Worm (Caenorhabditis elegans) whole organism, late embryonic: Measurements from ENCODE around the gene Y110A2AL.7.

Source experiments
- ama-1 ChIP-seq: fragments of 150-350 bp; optimal IDR thresholded peaks from 2 replicates; lab custom pipeline; 2014
- ceh-19 ChIP-seq: fragments of 200-800 bp; sonication (Bioruptor generic); optimal IDR thresholded peaks from 2 replicates; lab custom pipeline; 2018; ENCODE audit warnings: mild to moderate bottlenecking, missing genetic modification characterization, missing compliant biosample characterization
- fkh-10 ChIP-seq: fragments of 150-350 bp; optimal IDR thresholded peaks from 2 replicates; lab custom pipeline; 2014; ENCODE audit warnings: missing biosample characterization, missing genetic modification reagents, missing genetic modification characterization
- hlh-30 ChIP-seq: sonication (generic microtip); optimal IDR thresholded peaks from 2 replicates; lab custom pipeline; 2017; ENCODE audit warnings: antibody characterized with exemption, missing genetic modification characterization, missing compliant biosample characterization; ENCODE audit not compliant: insufficient read depth
- pha-4 ChIP-seq: fragments of 150-350 bp; optimal IDR thresholded peaks from 2 replicates; lab custom pipeline; 2018; ENCODE audit warnings: missing biosample characterization, missing genetic modification reagents, missing genetic modification characterization
- ttx-3 ChIP-seq: sonication (generic microtip); optimal IDR thresholded peaks from 2 replicates; lab custom pipeline; 2016; ENCODE audit warnings: missing genetic modification reagents, missing genetic modification characterization, missing compliant biosample characterization
- unc-55 ChIP-seq: sonication (generic microtip); optimal IDR thresholded peaks from 2 replicates; lab custom pipeline; 2017; ENCODE audit warnings: missing biosample characterization, missing genetic modification reagents, missing genetic modification characterization

ce11 chrII:2862557-2863035, 19.6 kb upstream of the Y110A2AL.7 start:
- TF ChIP-seq ceh-19 (GFP tag; lab: Kevin White, UChicago) (no peak), unc-55 (GFP tag; lab: Kevin White, UChicago) (no peak), ama-1 (lab: Kevin White, UChicago) (no peak), pha-4 (tag; lab: Kevin White, UChicago) (no peak), ttx-3 (tag; lab: Kevin White, UChicago) (no peak), fkh-10 (GFP tag; lab: Kevin White, UChicago) (no peak), hlh-30 (tag; lab: Kevin White, UChicago) (no peak)
